Worm (Caenorhabditis elegans): ENCODE measurements around the gene srw-16.
"Not testable (repeated sequence)": the region's sequence is repeated elsewhere in the genome, so short reads cannot be mapped to it uniquely, and the experiment has no call there.

DNA sequence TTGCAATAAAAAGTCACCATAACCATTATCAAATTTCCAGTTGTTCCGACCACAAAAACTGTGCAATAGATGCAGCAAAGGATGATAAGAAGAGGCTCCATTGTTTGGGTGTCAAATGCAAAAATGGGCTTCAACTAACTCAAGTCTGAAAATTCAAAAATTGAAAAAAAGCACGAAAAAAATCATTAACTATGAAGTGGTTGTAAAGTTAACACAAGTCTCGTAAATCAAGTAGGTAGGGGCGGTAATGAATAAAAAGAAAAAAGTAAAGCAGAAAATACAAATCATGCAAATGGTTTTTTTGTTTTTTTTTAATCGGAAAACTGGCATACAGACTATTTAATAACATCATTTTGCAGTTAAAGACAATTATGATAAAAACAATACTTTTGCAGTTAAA lies 18.0 kb downstream of the srw-16 start, which contains the start of gene srsx-39:
- not testable (repeated sequence) for TF ChIP-seq lin-35 (GFP tag; optimal IDR thresholded peaks at IDR 0.05); snpc-4 (GFP tag; optimal IDR thresholded peaks at IDR 0.05); snpc-4 (tag; optimal IDR thresholded peaks at IDR 0.05); xnd-1 (tag; optimal IDR thresholded peaks at IDR 0.05); lag-1 (GFP tag; IDR thresholded peaks at IDR 0.05); nfyb-1 (GFP tag; IDR thresholded peaks at IDR 0.05); zim-3 (tag; optimal IDR thresholded peaks at IDR 0.05); hlh-12 (tag; optimal IDR thresholded peaks at IDR 0.05); hrde-1 (tag; optimal IDR thresholded peaks at IDR 0.05; ENCODE audit: borderline replicate concordance); F10E7.11 (tag; optimal IDR thresholded peaks at IDR 0.05); akir-1 (GFP tag; optimal IDR thresholded peaks at IDR 0.05)

Measured in whole organism, young adult.